Worm (Caenorhabditis elegans) whole organism, young adult: Measurements from ENCODE around the gene trp-1.

Experiments used
- D2030.7 ChIP-seq: fragments of 200-800 bp; sonication (Bioruptor generic); IDR thresholded peaks from 2 replicates; pipeline ENCODE4 v1.3.6; 2022; ENCODE audit warnings: missing genetic modification reagents, missing genetic modification characterization, missing compliant biosample characterization
- F23B12.7 ChIP-seq: sonication (generic microtip); optimal IDR thresholded peaks from 2 replicates; lab custom pipeline; 2017; ENCODE audit warnings: missing genetic modification characterization, mild to moderate bottlenecking, missing compliant biosample characterization, antibody characterized with exemption, moderate library complexity; ENCODE audit not compliant: insufficient read depth
- F52B5.7 ChIP-seq: sonication (generic microtip); optimal IDR thresholded peaks from 2 replicates; lab custom pipeline; 2016; ENCODE audit warnings: mild to moderate bottlenecking, missing genetic modification characterization, missing compliant biosample characterization
- T07F8.4 ChIP-seq: sonication (generic microtip); optimal IDR thresholded peaks from 2 replicates; lab custom pipeline; 2016; ENCODE audit warnings: mild to moderate bottlenecking, missing genetic modification characterization, moderate library complexity, missing compliant biosample characterization
- Y53F4B.3 ChIP-seq: fragments of 200-800 bp; sonication (Bioruptor generic); IDR thresholded peaks from 2 replicates; pipeline ENCODE4 v1.3.6; 2022; ENCODE audit warnings: missing genetic modification reagents, missing genetic modification characterization, missing compliant biosample characterization
- Y95B8A.8 ChIP-seq: fragments of 200-800 bp; sonication (Bioruptor generic); IDR thresholded peaks from 2 replicates; pipeline ENCODE4 v1.3.6; 2022; ENCODE audit warnings: missing genetic modification reagents, missing genetic modification characterization, missing compliant biosample characterization
- ZK185.1 ChIP-seq: sonication (generic microtip); optimal IDR thresholded peaks from 2 replicates; lab custom pipeline; 2016; ENCODE audit warnings: mild to moderate bottlenecking, missing genetic modification characterization, missing compliant biosample characterization; ENCODE audit not compliant: poor library complexity, severe bottlenecking
- aptf-3 ChIP-seq: fragments of 200-800 bp; sonication (Bioruptor generic); IDR thresholded peaks from 2 replicates; pipeline ENCODE4 v1.3.6; 2022; ENCODE audit warnings: missing genetic modification characterization, missing compliant biosample characterization
- atf-7 ChIP-seq: sonication (generic microtip); optimal IDR thresholded peaks from 2 replicates; lab custom pipeline; 2017; ENCODE audit warnings: mild to moderate bottlenecking, missing genetic modification characterization, missing compliant biosample characterization
- athp-1 ChIP-seq: sonication (generic microtip); optimal IDR thresholded peaks from 2 replicates; lab custom pipeline; 2017; ENCODE audit warnings: mild to moderate bottlenecking, missing genetic modification characterization, missing compliant biosample characterization
- attf-3 ChIP-seq: fragments of 200-800 bp; sonication (Bioruptor generic); conservative IDR thresholded peaks from 2 replicates; pipeline ENCODE4 v1.3.6; 2022; ENCODE audit warnings: missing genetic modification reagents, missing genetic modification characterization, missing compliant biosample characterization
- cebp-1 ChIP-seq, 2 experiments: fragments of 200-800 bp in 1 of 2; sonication (Bioruptor generic) in 1 of 2; sonication (generic microtip) in 1 of 2; IDR thresholded peaks in 1 of 2; optimal IDR thresholded peaks in 1 of 2; 2 replicates each; pipeline versions ENCODE4 v1.3.6 to Lab custom; 2017 to 2022; ENCODE audit warnings: missing compliant biosample characterization in 2 of 2, missing genetic modification characterization in 2 of 2, mild to moderate bottlenecking in 1 of 2, missing genetic modification reagents in 1 of 2, moderate library complexity in 1 of 2
- ceh-40 ChIP-seq: fragments of 200-800 bp; sonication (Bioruptor generic); IDR thresholded peaks from 2 replicates; pipeline ENCODE4 v1.3.6; 2022; ENCODE audit warnings: missing genetic modification characterization, missing compliant biosample characterization
- ceh-91 ChIP-seq: fragments of 200-800 bp; sonication (Bioruptor generic); IDR thresholded peaks from 2 replicates; pipeline ENCODE4 v1.3.6; 2022; ENCODE audit warnings: missing genetic modification reagents, missing genetic modification characterization, missing compliant biosample characterization
- egl-44 ChIP-seq: fragments of 200-800 bp; sonication (Bioruptor generic); IDR thresholded peaks from 2 replicates; pipeline ENCODE4 v1.3.6; 2022; ENCODE audit warnings: missing genetic modification reagents, missing genetic modification characterization, missing compliant biosample characterization
- egrh-3 ChIP-seq: fragments of 200-800 bp; sonication (Bioruptor generic); IDR thresholded peaks from 2 replicates; pipeline ENCODE4 v1.3.6; 2022; ENCODE audit warnings: missing genetic modification reagents, missing genetic modification characterization, missing compliant biosample characterization
- hlh-12 ChIP-seq: sonication (generic microtip); optimal IDR thresholded peaks from 2 replicates; lab custom pipeline; 2016; ENCODE audit warnings: missing genetic modification characterization, missing compliant biosample characterization
- hmg-1.2 ChIP-seq: fragments of 200-800 bp; sonication (Bioruptor generic); IDR thresholded peaks from 2 replicates; pipeline ENCODE4 v1.3.6; 2022; ENCODE audit warnings: missing genetic modification reagents, missing genetic modification characterization, missing compliant biosample characterization
- hmg-20 ChIP-seq: fragments of 200-800 bp; sonication (Bioruptor generic); IDR thresholded peaks from 2 replicates; pipeline ENCODE4 v1.3.6; 2022; ENCODE audit warnings: missing genetic modification reagents, missing genetic modification characterization, missing compliant biosample characterization
- hsf-1 ChIP-seq: fragments of 200-800 bp; sonication (Bioruptor generic); IDR thresholded peaks from 2 replicates; pipeline ENCODE4 v1.3.6; 2022; ENCODE audit warnings: missing genetic modification reagents, missing genetic modification characterization, missing compliant biosample characterization
- let-607 ChIP-seq, 2 experiments: fragments of 200-800 bp in 1 of 2; sonication (Bioruptor generic) in 1 of 2; sonication (generic microtip) in 1 of 2; optimal IDR thresholded peaks; 2 replicates each; lab custom pipeline; 2016 to 2018; ENCODE audit warnings: mild to moderate bottlenecking in 2 of 2, missing compliant biosample characterization in 2 of 2, missing genetic modification characterization in 2 of 2, moderate library complexity in 2 of 2, missing genotype in 1 of 2
- lin-26 ChIP-seq: fragments of 200-800 bp; sonication (Bioruptor generic); IDR thresholded peaks from 2 replicates; pipeline ENCODE4 v1.3.6; 2022; ENCODE audit warnings: missing genetic modification reagents, missing genetic modification characterization, missing compliant biosample characterization
- lin-35 ChIP-seq, 3 experiments: fragments of 150-350 bp in 2 of 3; sonication (generic microtip) in 1 of 3; optimal IDR thresholded peaks; 2 replicates each; lab custom pipeline; 2014 to 2018; ENCODE audit warnings: missing biosample characterization in 3 of 3, missing genetic modification characterization in 3 of 3, missing genetic modification reagents in 3 of 3
- lin-54 ChIP-seq: fragments of 200-800 bp; sonication (Bioruptor generic); optimal IDR thresholded peaks from 2 replicates; lab custom pipeline; 2018; ENCODE audit warnings: mild to moderate bottlenecking, missing genetic modification characterization, missing compliant biosample characterization
- mes-4 ChIP-seq: sonication (generic microtip); optimal IDR thresholded peaks from 2 replicates; lab custom pipeline; 2016; ENCODE audit warnings: missing genotype, missing genetic modification characterization, missing compliant biosample characterization
- mxl-1 ChIP-seq: sonication (generic microtip); optimal IDR thresholded peaks from 2 replicates; lab custom pipeline; 2016; ENCODE audit warnings: missing genetic modification characterization, missing compliant biosample characterization
- nhr-179 ChIP-seq: sonication (generic microtip); optimal IDR thresholded peaks from 2 replicates; lab custom pipeline; 2016; ENCODE audit warnings: mild to moderate bottlenecking, missing genetic modification characterization, missing compliant biosample characterization
- nhr-27 ChIP-seq: fragments of 200-800 bp; sonication (Bioruptor generic); optimal IDR thresholded peaks from 2 replicates; lab custom pipeline; 2018; ENCODE audit warnings: mild to moderate bottlenecking, missing genetic modification characterization, moderate library complexity, missing compliant biosample characterization
- rcor-1 ChIP-seq: fragments of 200-800 bp; sonication (Bioruptor generic); IDR thresholded peaks from 2 replicates; pipeline ENCODE4 v1.3.6; 2022; ENCODE audit warnings: missing genetic modification reagents, missing genetic modification characterization, missing compliant biosample characterization
- rec-8 ChIP-seq, 2 experiments: sonication (generic microtip); optimal IDR thresholded peaks; 2 replicates each; lab custom pipeline; 2016; ENCODE audit warnings: mild to moderate bottlenecking in 2 of 2, missing genetic modification characterization in 2 of 2, missing genetic modification reagents in 2 of 2, missing genotype in 2 of 2, missing biosample characterization in 1 of 2, missing compliant biosample characterization in 1 of 2, moderate library complexity in 1 of 2
- sea-2 ChIP-seq: fragments of 200-800 bp; sonication (Bioruptor generic); IDR thresholded peaks from 2 replicates; pipeline ENCODE4 v1.3.6; 2022; ENCODE audit warnings: missing genetic modification characterization, missing compliant biosample characterization
- snpc-1.1 ChIP-seq: sonication (generic microtip); optimal IDR thresholded peaks from 2 replicates; lab custom pipeline; 2017; ENCODE audit warnings: missing genetic modification characterization, mild to moderate bottlenecking, missing compliant biosample characterization, antibody characterized with exemption, moderate library complexity, missing genotype, missing genetic modification reagents; ENCODE audit not compliant: insufficient read depth
- snpc-1.3 ChIP-seq: sonication (generic microtip); optimal IDR thresholded peaks from 2 replicates; lab custom pipeline; 2017; ENCODE audit warnings: missing genetic modification characterization, mild to moderate bottlenecking, missing compliant biosample characterization, antibody characterized with exemption, moderate library complexity, missing genotype, missing genetic modification reagents; ENCODE audit not compliant: insufficient read depth
- tbp1 ChIP-seq: fragments of 200-800 bp; sonication (Bioruptor generic); optimal IDR thresholded peaks from 2 replicates; lab custom pipeline; 2018; ENCODE audit warnings: mild to moderate bottlenecking, missing genetic modification characterization, missing compliant biosample characterization
- tlf-1 ChIP-seq: fragments of 200-800 bp; sonication (Bioruptor generic); optimal IDR thresholded peaks from 2 replicates; lab custom pipeline; 2018; ENCODE audit warnings: mild to moderate bottlenecking, missing genetic modification characterization, missing compliant biosample characterization
- ztf-18 ChIP-seq: sonication (generic microtip); optimal IDR thresholded peaks from 2 replicates; lab custom pipeline; 2016; ENCODE audit warnings: missing genotype, mild to moderate bottlenecking, missing genetic modification characterization, missing compliant biosample characterization
- ztf-22 ChIP-seq: fragments of 200-800 bp; sonication (Bioruptor generic); optimal IDR thresholded peaks from 2 replicates; lab custom pipeline; 2018; ENCODE audit warnings: mild to moderate bottlenecking, missing genetic modification characterization, moderate library complexity, missing compliant biosample characterization

Gene trp-1

ce11 chrIII:8570289-8570688 lies 35.4 kb downstream of the trp-1 start:
- no peak for TF ChIP-seq Y95B8A.8 (GFP tag; lab: Robert Waterston, UW)
- TF ChIP-seq mxl-1 (tag; lab: Kevin White, UChicago): no peak
- TF ChIP-seq aptf-3 (GFP tag; lab: Robert Waterston, UW): no peak
- no peak for TF ChIP-seq attf-3
- no peak for TF ChIP-seq rcor-1
- no peak for TF ChIP-seq F52B5.7 (tag; lab: Kevin White, UChicago)
- TF ChIP-seq egrh-3 (GFP tag; lab: Robert Waterston, UW): peak; percentile 72; the same call in 1 of the 2 replicates
- no peak for TF ChIP-seq snpc-1.3

ce11 chrIII:8571845-8572244 lies 36.9 kb downstream of the trp-1 start:
- TF ChIP-seq egl-44 (GFP tag; lab: Robert Waterston, UW) (no peak), T07F8.4 (tag; lab: Kevin White, UChicago) (no peak), tbp1 (no peak), ceh-40 (GFP tag; lab: Robert Waterston, UW) (no peak), mes-4 (no peak), mxl-1 (tag; lab: Kevin White, UChicago) (no peak), ztf-18 (tag; lab: Kevin White, UChicago) (no peak), lin-26 (no peak), rec-8 (tag; optimal IDR thresholded peaks at IDR 0.05; lab: Kevin White, UChicago) (no peak), nhr-179 (tag; lab: Kevin White, UChicago) (no peak)

DNA sequence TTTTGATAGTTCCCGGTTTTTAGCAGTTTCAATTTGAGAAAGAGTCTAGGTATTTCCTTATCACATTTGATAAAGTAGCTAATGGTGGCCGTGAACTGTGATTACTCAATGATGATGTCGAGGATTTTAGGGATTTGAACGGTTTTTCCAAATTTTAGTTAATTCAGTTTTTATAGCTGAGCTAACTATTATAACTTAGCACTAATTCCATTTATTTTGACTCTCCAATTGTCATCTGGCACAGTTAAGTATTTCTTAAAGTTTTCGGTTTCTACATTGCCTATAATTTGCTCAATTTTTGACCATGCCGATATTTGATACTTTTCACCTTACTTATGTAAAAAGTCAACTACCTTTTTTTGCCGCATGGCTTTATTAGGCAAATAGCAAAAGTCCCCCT lies 38.4 kb downstream of the trp-1 start:
- TF ChIP-seq hmg-20 (no peak), snpc-1.1 (tag; lab: Kevin White, UChicago) (no peak), sea-2 (no peak), D2030.7 (GFP tag; lab: Robert Waterston, UW) (no peak)

ce11 chrIII:8573869-8574268 lies 38.9 kb downstream of the trp-1 start:
- TF ChIP-seq ztf-22: no peak
- TF ChIP-seq ceh-91: no peak
- no peak for TF ChIP-seq ztf-18 (tag; lab: Kevin White, UChicago)
- TF ChIP-seq hlh-12 (tag; lab: Kevin White, UChicago): no peak
- no peak for TF ChIP-seq tlf-1 (GFP tag; lab: Kevin White, UChicago)
- no peak for TF ChIP-seq D2030.7 (GFP tag; lab: Robert Waterston, UW)
- no peak for TF ChIP-seq hmg-1.2 (GFP tag; lab: Robert Waterston, UW)
- no peak for TF ChIP-seq athp-1 (tag; lab: Kevin White, UChicago)
- TF ChIP-seq cebp-1 (GFP tag; IDR thresholded peaks at IDR 0.05; lab: Robert Waterston, UW): no peak
- no peak for TF ChIP-seq cebp-1 (tag; optimal IDR thresholded peaks at IDR 0.05; lab: Kevin White, UChicago)
- no peak for TF ChIP-seq let-607 (tag; optimal IDR thresholded peaks at IDR 0.05; lab: Kevin White, UChicago)
- TF ChIP-seq F23B12.7 (tag; lab: Kevin White, UChicago): no peak
- no peak for TF ChIP-seq Y53F4B.3 (GFP tag; lab: Robert Waterston, UW)
- TF ChIP-seq lin-54: no peak
- no peak for TF ChIP-seq lin-35 (GFP tag; optimal IDR thresholded peaks at IDR 0.05; lab: Kevin White, UChicago)
- no peak for TF ChIP-seq ZK185.1
- no peak for TF ChIP-seq hsf-1 (GFP tag; lab: Robert Waterston, UW)
- no peak for TF ChIP-seq atf-7 (tag; lab: Kevin White, UChicago)
- TF ChIP-seq nhr-27 (tag; lab: Kevin White, UChicago): no peak
- TF ChIP-seq, all 124 proteins: peak for 0
